Worm (Caenorhabditis elegans) whole organism, L4/young adult: ENCODE measurements around the gene F28F9.3.

Source experiments
- W03F9.2 ChIP-seq: fragments of 150-350 bp; optimal IDR thresholded peaks from 2 replicates; lab custom pipeline; 2014; ENCODE audit warnings: missing biosample characterization, missing genetic modification characterization
- dao-5 ChIP-seq: sonication (generic microtip); optimal IDR thresholded peaks from 2 replicates; lab custom pipeline; 2016; ENCODE audit warnings: missing genotype, missing genetic modification characterization, moderate library complexity, missing compliant biosample characterization
- him-1 ChIP-seq: sonication (generic microtip); optimal IDR thresholded peaks from 2 replicates; lab custom pipeline; 2016; ENCODE audit warnings: missing genotype, missing genetic modification reagents, missing genetic modification characterization, missing compliant biosample characterization

- TF ChIP-seq him-1 (tag; lab: Kevin White, UChicago) (no peak), dao-5 (no peak), W03F9.2 (no peak)
These were observed 45.2 kb upstream of the F28F9.3 start for ce11 chrIV:3781539-3781938.
